Fruit fly (Drosophila melanogaster) whole organism, embryonic: Measurements from ENCODE around the gene CG3764.
A peak's percentile ranks its signal among the peaks of the same experiment; 100 is the strongest.

Experiments used
- Antp ChIP-seq: fragments of 200-800 bp; sonication (Bioruptor generic); optimal IDR thresholded peaks from 3 replicates; lab custom pipeline; 2016; ENCODE audit warnings: missing biosample characterization, missing genetic modification characterization
- CG11504 ChIP-seq: fragments of 200-800 bp; sonication (Bioruptor generic); optimal IDR thresholded peaks from 3 replicates; lab custom pipeline; 2019; ENCODE audit warnings: missing biosample characterization, mild to moderate bottlenecking, missing genetic modification characterization, moderate library complexity
- CG12299 ChIP-seq: fragments of 200-800 bp; sonication (Bioruptor generic); optimal IDR thresholded peaks from 2 replicates; lab custom pipeline; 2018; ENCODE audit warnings: missing biosample characterization, mild to moderate bottlenecking, missing genetic modification characterization
- CG1529 ChIP-seq: fragments of 200-800 bp; sonication (Bioruptor generic); optimal IDR thresholded peaks from 3 replicates; lab custom pipeline; 2018; ENCODE audit warnings: missing biosample characterization, missing genetic modification characterization
- CG17568 ChIP-seq: fragments of 200-800 bp; sonication (Bioruptor generic); optimal IDR thresholded peaks from 2 replicates; lab custom pipeline; 2018; ENCODE audit warnings: missing biosample characterization, mild to moderate bottlenecking, missing genetic modification characterization, moderate library complexity
- CG17829 ChIP-seq: fragments of 200-800 bp; optimal IDR thresholded peaks from 2 replicates; lab custom pipeline; 2019; ENCODE audit warnings: missing biosample characterization, mild to moderate bottlenecking, missing genetic modification characterization, moderate library complexity
- CG1832 ChIP-seq: fragments of 200-800 bp; sonication (Bioruptor generic); optimal IDR thresholded peaks from 2 replicates; lab custom pipeline; 2017; ENCODE audit warnings: missing biosample characterization, mild to moderate bottlenecking, missing genetic modification characterization, inconsistent platforms
- CG2129 ChIP-seq: fragments of 200-800 bp; sonication (Bioruptor generic); IDR thresholded peaks from 2 replicates; pipeline ENCODE4 v1.3.6; 2022; ENCODE audit warnings: missing biosample characterization, missing genetic modification characterization; ENCODE audit not compliant: partially characterized antibody
- CG30020 ChIP-seq: fragments of 200-800 bp; optimal IDR thresholded peaks from 2 replicates; lab custom pipeline; 2019; ENCODE audit warnings: missing biosample characterization, mild to moderate bottlenecking, missing genetic modification characterization, moderate library complexity
- CG3163 ChIP-seq: fragments of 200-800 bp; sonication (Bioruptor generic); optimal IDR thresholded peaks from 3 replicates; lab custom pipeline; 2016; ENCODE audit warnings: missing biosample characterization, missing genetic modification characterization
- CG3838 ChIP-seq: fragments of 200-800 bp; sonication (Bioruptor generic); optimal IDR thresholded peaks from 3 replicates; lab custom pipeline; 2016; ENCODE audit warnings: missing biosample characterization, missing genetic modification characterization
- CG4617 ChIP-seq: fragments of 200-800 bp; sonication (Bioruptor generic); optimal IDR thresholded peaks from 3 replicates; lab custom pipeline; 2016; ENCODE audit warnings: missing biosample characterization, missing genetic modification characterization, borderline replicate concordance
- CG4820 ChIP-seq: fragments of 200-800 bp; sonication (Bioruptor generic); optimal IDR thresholded peaks from 3 replicates; lab custom pipeline; 2016; ENCODE audit warnings: missing biosample characterization, missing genetic modification characterization
- CG5953 ChIP-seq: fragments of 200-800 bp; sonication (Bioruptor generic); IDR thresholded peaks from 2 replicates; pipeline ENCODE4 v1.3.6; 2022; ENCODE audit warnings: missing biosample characterization, missing genetic modification characterization
- CG7372 ChIP-seq: fragments of 200-800 bp; sonication (Bioruptor generic); IDR thresholded peaks from 2 replicates; pipeline ENCODE4 v1.3.6; 2022; ENCODE audit warnings: missing biosample characterization, missing genetic modification characterization
- CG7839 ChIP-seq: fragments of 200-800 bp; sonication (Bioruptor generic); optimal IDR thresholded peaks from 3 replicates; lab custom pipeline; 2018; ENCODE audit warnings: missing biosample characterization, mild to moderate bottlenecking, missing genetic modification characterization, moderate library complexity
- CG8924 ChIP-seq: fragments of 200-800 bp; optimal IDR thresholded peaks from 3 replicates; lab custom pipeline; 2019; ENCODE audit warnings: missing biosample characterization, mild to moderate bottlenecking, missing genetic modification characterization, moderate library complexity
- Camta ChIP-seq: fragments of 200-800 bp; sonication (Bioruptor generic); optimal IDR thresholded peaks from 2 replicates; lab custom pipeline; 2016; ENCODE audit warnings: missing biosample characterization, missing genetic modification characterization
- D19B ChIP-seq: fragments of 200-800 bp; sonication (Bioruptor generic); optimal IDR thresholded peaks from 2 replicates; lab custom pipeline; 2017; ENCODE audit warnings: missing biosample characterization, mild to moderate bottlenecking, missing genetic modification characterization
- E2f1 ChIP-seq: fragments of 200-800 bp; sonication (Bioruptor generic); IDR thresholded peaks from 2 replicates; pipeline ENCODE4 v1.3.6; 2022; ENCODE audit warnings: missing biosample characterization, missing genetic modification characterization
- Hey ChIP-seq: fragments of 200-800 bp; sonication (Bioruptor generic); optimal IDR thresholded peaks from 3 replicates; lab custom pipeline; 2018; ENCODE audit warnings: missing biosample characterization, mild to moderate bottlenecking, missing genetic modification characterization
- HmgZ ChIP-seq: fragments of 200-800 bp; sonication (Bioruptor generic); optimal IDR thresholded peaks from 2 replicates; lab custom pipeline; 2018; ENCODE audit warnings: missing biosample characterization, mild to moderate bottlenecking, missing genetic modification characterization
- Hr39 ChIP-seq: fragments of >200 bp; optimal IDR thresholded peaks from 2 replicates; lab custom pipeline; 2017
- Max ChIP-seq: fragments of 200-800 bp; sonication (Bioruptor generic); optimal IDR thresholded peaks from 2 replicates; lab custom pipeline; 2016; ENCODE audit warnings: missing biosample characterization, mild to moderate bottlenecking, missing genetic modification characterization
- Mrtf ChIP-seq: fragments of 200-800 bp; sonication (Bioruptor generic); IDR thresholded peaks from 3 replicates; pipeline ENCODE4 v1.3.6; 2022; ENCODE audit warnings: missing biosample characterization, missing genetic modification characterization
- Nf-YB ChIP-seq: fragments of 200-800 bp; sonication (Bioruptor generic); optimal IDR thresholded peaks from 3 replicates; lab custom pipeline; 2019; ENCODE audit warnings: missing biosample characterization, mild to moderate bottlenecking, missing genetic modification characterization, moderate library complexity
- Rx ChIP-seq: fragments of 200-800 bp; sonication (Bioruptor generic); IDR thresholded peaks from 2 replicates; pipeline ENCODE4 v1.3.6; 2022; ENCODE audit warnings: missing biosample characterization, missing genetic modification characterization
- Sox102F ChIP-seq: fragments of 200-800 bp; sonication (Bioruptor generic); optimal IDR thresholded peaks from 2 replicates; lab custom pipeline; 2018; ENCODE audit warnings: missing biosample characterization, mild to moderate bottlenecking, missing genetic modification characterization, moderate library complexity
- btn ChIP-seq: fragments of 200-800 bp; sonication (Bioruptor generic); optimal IDR thresholded peaks from 2 replicates; lab custom pipeline; 2016; ENCODE audit warnings: missing biosample characterization, missing genetic modification characterization
- cg ChIP-seq: fragments of 200-800 bp; sonication (Bioruptor generic); optimal IDR thresholded peaks from 3 replicates; lab custom pipeline; 2019; ENCODE audit warnings: missing biosample characterization, mild to moderate bottlenecking, missing genetic modification characterization, moderate library complexity
- crol ChIP-seq: fragments of 200-800 bp; sonication (Bioruptor generic); IDR thresholded peaks from 2 replicates; pipeline ENCODE4 v1.3.6; 2022; ENCODE audit warnings: missing biosample characterization, missing genetic modification characterization
- disco-r ChIP-seq: fragments of 200-800 bp; sonication (Bioruptor generic); optimal IDR thresholded peaks from 2 replicates; lab custom pipeline; 2016; ENCODE audit warnings: missing biosample characterization, missing genetic modification characterization
- dpn ChIP-seq, 2 experiments: fragments of 200-800 bp; sonication (Bioruptor generic); optimal IDR thresholded peaks; 3 replicates each; lab custom pipeline; 2016; ENCODE audit warnings: missing biosample characterization in 2 of 2, missing genetic modification characterization in 2 of 2
- gsb ChIP-seq: fragments of 200-800 bp; sonication (Bioruptor generic); IDR thresholded peaks from 2 replicates; pipeline ENCODE4 v1.3.6; 2022; ENCODE audit warnings: missing biosample characterization, missing genetic modification characterization
- h ChIP-seq: fragments of >200 bp; optimal IDR thresholded peaks from 2 replicates; lab custom pipeline; 2017
- lilli ChIP-seq: fragments of 200-800 bp; sonication (Bioruptor generic); optimal IDR thresholded peaks from 3 replicates; lab custom pipeline; 2016; ENCODE audit warnings: missing biosample characterization, missing genetic modification characterization
- mirr ChIP-seq: fragments of 200-800 bp; sonication (Bioruptor generic); optimal IDR thresholded peaks from 3 replicates; lab custom pipeline; 2018; ENCODE audit warnings: missing biosample characterization, mild to moderate bottlenecking, missing genetic modification characterization
- nerfin-2 ChIP-seq: fragments of 200-800 bp; sonication (Bioruptor generic); IDR thresholded peaks from 2 replicates; pipeline ENCODE4 v1.3.6; 2022; ENCODE audit warnings: missing biosample characterization, missing genetic modification characterization; ENCODE audit not compliant: partially characterized antibody
- odd ChIP-seq: fragments of 200-800 bp; sonication (Bioruptor generic); optimal IDR thresholded peaks from 2 replicates; lab custom pipeline; 2017; ENCODE audit warnings: missing biosample characterization, mild to moderate bottlenecking, missing genetic modification characterization
- rib ChIP-seq: fragments of 200-800 bp; sonication (Bioruptor generic); IDR thresholded peaks from 2 replicates; pipeline ENCODE4 v1.3.6; 2022; ENCODE audit warnings: missing biosample characterization, missing genetic modification characterization
- sens ChIP-seq: fragments of 200-800 bp; sonication (Bioruptor generic); peaks from one replicate; lab custom pipeline; 2016; ENCODE audit warnings: missing biosample characterization, missing genetic modification characterization
- slbo ChIP-seq: fragments of 200-800 bp; sonication (Bioruptor generic); IDR thresholded peaks from 2 replicates; pipeline ENCODE4 v1.3.6; 2022; ENCODE audit warnings: missing biosample characterization, missing genetic modification characterization
- tio ChIP-seq: fragments of 200-800 bp; sonication (Bioruptor generic); optimal IDR thresholded peaks from 2 replicates; lab custom pipeline; 2017; ENCODE audit warnings: missing biosample characterization, missing genetic modification characterization, inconsistent platforms
- unpg ChIP-seq: fragments of 200-800 bp; sonication (Bioruptor generic); optimal IDR thresholded peaks from 3 replicates; lab custom pipeline; 2018; ENCODE audit warnings: missing biosample characterization, mild to moderate bottlenecking, missing genetic modification characterization, moderate library complexity
- wdn ChIP-seq: fragments of 200-800 bp; sonication (Bioruptor generic); IDR thresholded peaks from 2 replicates; pipeline ENCODE4 v1.3.6; 2022; ENCODE audit warnings: missing biosample characterization, missing genetic modification characterization
- zen ChIP-seq: fragments of 200-800 bp; sonication (Bioruptor generic); optimal IDR thresholded peaks from 3 replicates; lab custom pipeline; 2018; ENCODE audit warnings: missing biosample characterization, mild to moderate bottlenecking, missing genetic modification characterization, moderate library complexity
- zfh1 ChIP-seq: fragments of 200-800 bp; sonication (Bioruptor generic); IDR thresholded peaks from 3 replicates; pipeline ENCODE4 v1.3.6; 2022; ENCODE audit warnings: missing biosample characterization, missing genetic modification characterization

Gene CG3764

DNA sequence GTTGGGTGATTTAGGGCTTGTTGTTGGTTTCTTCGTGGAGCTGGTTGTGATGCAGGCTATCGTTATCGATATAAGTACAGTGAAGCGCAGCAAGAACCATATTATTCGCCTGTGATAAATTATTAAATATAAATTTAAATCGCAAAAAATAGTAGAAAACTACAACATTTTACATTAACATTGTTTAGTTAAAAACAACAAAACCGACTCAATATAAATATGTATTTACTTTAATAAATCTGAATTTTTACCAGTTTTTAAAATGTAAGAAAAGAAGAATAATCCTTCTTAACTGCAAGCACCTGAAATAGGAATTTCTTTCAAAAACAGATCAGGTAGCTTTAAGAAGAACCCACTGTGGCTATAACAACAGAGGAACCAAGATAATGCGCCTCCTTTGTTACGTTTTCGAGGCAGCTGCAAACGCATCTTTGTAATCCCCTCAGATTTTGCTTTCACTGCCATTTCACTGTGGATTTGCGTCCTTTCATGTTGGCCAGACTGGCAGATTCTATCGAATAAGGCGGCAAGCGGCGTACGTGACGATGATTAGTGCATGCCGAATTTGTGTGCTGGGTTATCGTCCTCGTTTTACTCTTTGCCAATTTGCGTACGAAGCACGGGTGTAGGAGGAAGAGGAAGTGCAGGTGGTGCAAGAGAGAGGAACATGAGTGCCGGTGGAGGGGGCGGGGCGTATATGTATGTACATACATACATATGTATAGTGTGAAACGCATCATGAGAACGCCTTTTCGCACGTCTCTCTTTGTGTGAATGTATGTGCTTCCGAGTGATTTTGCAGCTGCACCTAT, 1.7 kb downstream of the CG3764 start (continued):
- TF ChIP-seq CG7839 (tag; lab: Kevin White, UChicago) (peak; percentile 38), zen (tag; lab: Kevin White, UChicago) (peak; percentile 63), CG17568 (GFP tag; lab: Kevin White, UChicago) (no peak), Rx (GFP tag; lab: Robert Waterston, UW) (no peak), wdn (GFP tag; lab: Robert Waterston, UW) (no peak), CG3838 (GFP tag; lab: Kevin White, UChicago) (no peak), zfh1 (GFP tag; lab: Robert Waterston, UW) (0 out of 3 replicates have a peak, but pooled peaks have one; percentile 36), crol (GFP tag; lab: Robert Waterston, UW) (peak; percentile 76), Hey (tag; lab: Kevin White, UChicago) (no peak), CG11504 (tag; lab: Kevin White, UChicago) (peak; percentile 26), slbo (0 out of 2 replicates have a peak, but pooled peaks have one; percentile 32), CG5953 (GFP tag; lab: Robert Waterston, UW) (0 out of 2 replicates have a peak, but pooled peaks have one; percentile 1), btn (no peak), gsb (GFP tag; lab: Robert Waterston, UW) (0 out of 2 replicates have a peak, but pooled peaks have one; percentile 0), Nf-YB (GFP tag; lab: Kevin White, UChicago) (no peak), h (lab: Kevin White, UChicago) (no peak), Mrtf (GFP tag; lab: Robert Waterston, UW) (no peak)

DNA sequence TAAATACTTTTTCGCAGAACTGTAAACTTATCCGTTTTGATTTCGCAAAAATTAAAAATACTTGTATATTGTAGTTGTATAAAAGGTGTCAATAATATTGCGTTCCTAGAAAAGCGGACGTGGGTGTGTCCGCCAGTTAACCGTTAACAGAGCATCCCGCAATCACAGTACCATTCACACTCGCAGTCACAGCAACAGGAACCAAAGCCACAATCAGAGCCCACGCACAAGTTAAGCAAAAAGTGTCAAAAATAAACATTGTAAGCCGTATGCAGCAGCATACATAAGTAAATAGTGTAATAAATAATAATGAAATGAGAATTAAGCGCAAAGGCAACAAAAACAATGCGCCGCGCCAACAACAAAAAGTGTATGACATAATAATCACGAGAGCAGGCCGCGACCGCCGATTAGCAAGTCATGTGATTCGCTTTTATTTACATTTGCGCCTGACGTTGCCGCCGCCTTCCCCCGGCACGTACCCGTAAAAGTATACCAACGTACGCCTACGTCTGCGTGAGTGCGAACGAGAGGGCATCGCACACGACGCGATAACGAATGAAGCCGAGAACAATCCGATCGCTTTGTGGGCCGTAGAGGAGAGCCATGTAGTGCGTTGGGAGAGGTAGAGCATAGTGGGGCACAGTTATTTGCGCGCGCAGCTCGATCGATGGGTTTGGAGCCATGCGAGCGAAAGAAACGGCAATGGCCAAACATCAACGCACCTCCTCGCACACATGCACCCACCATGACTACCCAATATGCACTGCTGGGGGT, 2.5 kb downstream of the CG3764 start:
- TF ChIP-seq CG4617 (GFP tag; lab: Kevin White, UChicago) = no peak
- no peak for TF ChIP-seq CG30020 (tag; lab: Kevin White, UChicago)
- TF ChIP-seq Camta = no peak
- peak; percentile 88 for TF ChIP-seq CG1832 (GFP tag; lab: Kevin White, UChicago)
- no peak for TF ChIP-seq CG17829
- peak; percentile 60 for TF ChIP-seq cg (GFP tag; lab: Kevin White, UChicago)
- TF ChIP-seq CG1529 (GFP tag; lab: Kevin White, UChicago) = no peak
- no peak for TF ChIP-seq nerfin-2 (GFP tag; lab: Robert Waterston, UW)
- TF ChIP-seq Antp = no peak
- TF ChIP-seq sens (GFP tag; lab: Kevin White, UChicago) = peak; percentile 85
- TF ChIP-seq dpn (GFP tag; optimal IDR thresholded peaks at IDR 0.05; lab: Kevin White, UChicago) = peak in 1 of 2 experiments; percentile 27
- TF ChIP-seq CG12299 = peak; percentile 35
- peak; percentile 46 for TF ChIP-seq D19B (GFP tag; lab: Kevin White, UChicago)
- peak; percentile 12 for TF ChIP-seq CG4820
- no peak for TF ChIP-seq CG3163
- peak; percentile 7 for TF ChIP-seq odd (GFP tag; lab: Kevin White, UChicago)
- TF ChIP-seq E2f1 (GFP tag; lab: Robert Waterston, UW) = peak; percentile 69
- TF ChIP-seq tio (GFP tag; lab: Kevin White, UChicago) = peak; percentile 52
- TF ChIP-seq CG2129 (GFP tag; lab: Robert Waterston, UW) = no peak
- TF ChIP-seq disco-r (GFP tag; lab: Kevin White, UChicago) = no peak
- TF ChIP-seq unpg (GFP tag; lab: Kevin White, UChicago) = peak; percentile 25
- TF ChIP-seq Hr39 (lab: Kevin White, UChicago) = no peak
- TF ChIP-seq Mrtf (GFP tag; lab: Robert Waterston, UW) = 0 out of 3 replicates have a peak, but pooled peaks have one; percentile 18
- TF ChIP-seq Sox102F (GFP tag; lab: Kevin White, UChicago) = peak; percentile 31
- TF ChIP-seq lilli (GFP tag; lab: Kevin White, UChicago) = peak; percentile 57
- peak; percentile 96 for TF ChIP-seq mirr
- TF ChIP-seq CG8924 (tag; lab: Kevin White, UChicago) = peak; percentile 4
- peak; percentile 93 for TF ChIP-seq rib (GFP tag; lab: Robert Waterston, UW)
- peak; percentile 41 for TF ChIP-seq Max (GFP tag; lab: Kevin White, UChicago)
- no peak for TF ChIP-seq CG7372 (GFP tag; lab: Robert Waterston, UW)
- peak; percentile 79 for TF ChIP-seq HmgZ
